Fruit fly (Drosophila melanogaster) whole organism, embryonic: ENCODE results near the gene CG17764.

Experiments used
- Atf3 ChIP-seq: fragments of 200-800 bp; sonication (Bioruptor generic); optimal IDR thresholded peaks from 3 replicates; lab custom pipeline; 2016; ENCODE audit warnings: missing biosample characterization, missing genetic modification characterization
- BtbVII ChIP-seq: fragments of 200-800 bp; sonication (Bioruptor generic); optimal IDR thresholded peaks from 3 replicates; lab custom pipeline; 2017; ENCODE audit warnings: missing biosample characterization, mild to moderate bottlenecking, missing genetic modification characterization
- CG10543 ChIP-seq: fragments of 200-800 bp; sonication (Bioruptor generic); optimal IDR thresholded peaks from 3 replicates; lab custom pipeline; 2017; ENCODE audit warnings: missing biosample characterization, mild to moderate bottlenecking, missing genetic modification characterization, moderate library complexity
- CG14441 ChIP-seq: fragments of 200-800 bp; sonication (Bioruptor generic); IDR thresholded peaks from 2 replicates; pipeline ENCODE4 v1.3.6; 2022; ENCODE audit warnings: missing biosample characterization, missing genetic modification characterization
- CG15601 ChIP-seq: fragments of 200-800 bp; sonication (Bioruptor generic); optimal IDR thresholded peaks from 3 replicates; lab custom pipeline; 2019; ENCODE audit warnings: missing biosample characterization, mild to moderate bottlenecking, missing genetic modification characterization, moderate library complexity
- CG17568 ChIP-seq: fragments of 200-800 bp; sonication (Bioruptor generic); optimal IDR thresholded peaks from 2 replicates; lab custom pipeline; 2018; ENCODE audit warnings: missing biosample characterization, mild to moderate bottlenecking, missing genetic modification characterization, moderate library complexity
- CG2712 ChIP-seq: fragments of 200-800 bp; optimal IDR thresholded peaks from 3 replicates; lab custom pipeline; 2019; ENCODE audit warnings: missing biosample characterization, mild to moderate bottlenecking, missing genetic modification characterization, moderate library complexity
- CG32772 ChIP-seq: fragments of 200-800 bp; sonication (Bioruptor generic); IDR thresholded peaks from 2 replicates; pipeline ENCODE4 v1.3.6; 2022; ENCODE audit warnings: missing biosample characterization, missing genetic modification characterization
- CG3847 ChIP-seq: fragments of 200-800 bp; sonication (Bioruptor generic); IDR thresholded peaks from 2 replicates; pipeline ENCODE4 v1.3.6; 2022; ENCODE audit warnings: missing biosample characterization, missing genetic modification characterization
- CG4424 ChIP-seq: fragments of 200-800 bp; sonication (Bioruptor generic); optimal IDR thresholded peaks from 3 replicates; lab custom pipeline; 2016; ENCODE audit warnings: missing biosample characterization, missing genetic modification characterization
- CG4617 ChIP-seq: fragments of 200-800 bp; sonication (Bioruptor generic); optimal IDR thresholded peaks from 3 replicates; lab custom pipeline; 2016; ENCODE audit warnings: missing biosample characterization, missing genetic modification characterization, borderline replicate concordance
- CG4707 ChIP-seq: fragments of 200-800 bp; sonication (Bioruptor generic); optimal IDR thresholded peaks from 2 replicates; lab custom pipeline; 2018; ENCODE audit warnings: missing biosample characterization, mild to moderate bottlenecking, missing genetic modification characterization, moderate library complexity
- CG5953 ChIP-seq: fragments of 200-800 bp; sonication (Bioruptor generic); IDR thresholded peaks from 2 replicates; pipeline ENCODE4 v1.3.6; 2022; ENCODE audit warnings: missing biosample characterization, missing genetic modification characterization
- CG6689 ChIP-seq: fragments of 200-800 bp; sonication (Bioruptor generic); IDR thresholded peaks from 2 replicates; pipeline ENCODE4 v1.3.6; 2022; ENCODE audit warnings: missing biosample characterization, missing genetic modification characterization
- CG6791 ChIP-seq: fragments of 200-800 bp; sonication (Bioruptor generic); IDR thresholded peaks from 3 replicates; pipeline ENCODE4 v1.3.6; 2022; ENCODE audit warnings: missing biosample characterization, missing genetic modification characterization; ENCODE audit not compliant: partially characterized antibody
- CG6813 ChIP-seq: fragments of 200-800 bp; sonication (Bioruptor generic); optimal IDR thresholded peaks from 2 replicates; lab custom pipeline; 2017; ENCODE audit warnings: missing biosample characterization, missing genetic modification characterization, mild to moderate bottlenecking, moderate library complexity, missing genetic modification reagents
- CG7556 ChIP-seq: fragments of 200-800 bp; sonication (Bioruptor generic); optimal IDR thresholded peaks from 2 replicates; lab custom pipeline; 2017; ENCODE audit warnings: missing biosample characterization, mild to moderate bottlenecking, missing genetic modification characterization
- CG8359 ChIP-seq: fragments of 200-800 bp; sonication (Bioruptor generic); optimal IDR thresholded peaks from 2 replicates; lab custom pipeline; 2017; ENCODE audit warnings: missing biosample characterization, mild to moderate bottlenecking, missing genetic modification characterization, borderline replicate concordance
- CG9797 ChIP-seq: fragments of 200-800 bp; sonication (Bioruptor generic); optimal IDR thresholded peaks from 3 replicates; lab custom pipeline; 2018; ENCODE audit warnings: missing biosample characterization, mild to moderate bottlenecking, missing genetic modification characterization
- Camta ChIP-seq: fragments of 200-800 bp; sonication (Bioruptor generic); optimal IDR thresholded peaks from 2 replicates; lab custom pipeline; 2016; ENCODE audit warnings: missing biosample characterization, missing genetic modification characterization
- Chrac-16 ChIP-seq: fragments of 200-800 bp; sonication (Bioruptor generic); optimal IDR thresholded peaks from 3 replicates; lab custom pipeline; 2016; ENCODE audit warnings: missing biosample characterization, missing genetic modification characterization
- D19A ChIP-seq: fragments of 200-800 bp; optimal IDR thresholded peaks from 3 replicates; lab custom pipeline; 2019; ENCODE audit warnings: missing biosample characterization, mild to moderate bottlenecking, missing genetic modification characterization, moderate library complexity
- Gsc ChIP-seq: fragments of 200-800 bp; sonication (Bioruptor generic); IDR thresholded peaks from 2 replicates; pipeline ENCODE4 v1.3.6; 2022; ENCODE audit warnings: missing biosample characterization, missing genetic modification characterization
- Kr ChIP-seq: fragments of 200-800 bp; sonication (Bioruptor generic); optimal IDR thresholded peaks from 2 replicates; lab custom pipeline; 2017; ENCODE audit warnings: missing biosample characterization, mild to moderate bottlenecking, missing genetic modification characterization
- Lhr ChIP-seq: fragments of 200-800 bp; sonication (Bioruptor generic); optimal IDR thresholded peaks from 3 replicates; lab custom pipeline; 2017; ENCODE audit warnings: mild to moderate bottlenecking, missing biosample characterization, missing genetic modification reagents, missing genetic modification characterization
- Mes4 ChIP-seq: fragments of 200-800 bp; sonication (Bioruptor generic); optimal IDR thresholded peaks from 2 replicates; lab custom pipeline; 2016; ENCODE audit warnings: missing biosample characterization, missing genetic modification characterization
- Opbp ChIP-seq: fragments of 200-800 bp; sonication (Bioruptor generic); IDR thresholded peaks from 3 replicates; pipeline ENCODE4 v1.3.6; 2022; ENCODE audit warnings: missing biosample characterization, missing genetic modification characterization; ENCODE audit not compliant: partially characterized antibody
- Rx ChIP-seq: fragments of 200-800 bp; sonication (Bioruptor generic); IDR thresholded peaks from 2 replicates; pipeline ENCODE4 v1.3.6; 2022; ENCODE audit warnings: missing biosample characterization, missing genetic modification characterization
- Sry-β ChIP-seq: fragments of 200-800 bp; sonication (Bioruptor generic); optimal IDR thresholded peaks from 2 replicates; lab custom pipeline; 2018; ENCODE audit warnings: missing biosample characterization, mild to moderate bottlenecking, missing genetic modification characterization, moderate library complexity
- Usf ChIP-seq: fragments of 200-800 bp; sonication (Bioruptor generic); optimal IDR thresholded peaks from 2 replicates; lab custom pipeline; 2017; ENCODE audit warnings: missing genotype, missing biosample characterization, missing genetic modification characterization
- bigmax ChIP-seq: fragments of 200-800 bp; sonication (Bioruptor generic); optimal IDR thresholded peaks from 2 replicates; lab custom pipeline; 2018; ENCODE audit warnings: missing biosample characterization, mild to moderate bottlenecking, missing genetic modification characterization
- cas ChIP-seq: fragments of 200-800 bp; sonication (Bioruptor generic); IDR thresholded peaks from 2 replicates; pipeline ENCODE4 v1.3.6; 2022; ENCODE audit warnings: missing biosample characterization, missing genetic modification characterization
- cato ChIP-seq: fragments of 200-800 bp; sonication (Bioruptor generic); optimal IDR thresholded peaks from 2 replicates; lab custom pipeline; 2016; ENCODE audit warnings: missing biosample characterization, missing genetic modification characterization, borderline replicate concordance
- chm ChIP-seq: fragments of 200-800 bp; sonication (Bioruptor generic); IDR thresholded peaks from 2 replicates; pipeline ENCODE4 v1.3.6; 2022; ENCODE audit warnings: missing biosample characterization, missing genetic modification characterization
- emc ChIP-seq: fragments of 200-800 bp; sonication (Bioruptor generic); optimal IDR thresholded peaks from 2 replicates; lab custom pipeline; 2016; ENCODE audit warnings: missing biosample characterization, missing genetic modification characterization
- esg ChIP-seq: fragments of 200-800 bp; sonication (Bioruptor generic); conservative IDR thresholded peaks from 2 replicates; pipeline ENCODE4 v1.3.6; 2022; ENCODE audit warnings: missing biosample characterization, missing genetic modification characterization
- hkb ChIP-seq, 2 experiments: fragments of 200-800 bp in 1 of 2; fragments of >200 bp in 1 of 2; sonication (Bioruptor generic) in 1 of 2; IDR thresholded peaks in 1 of 2; optimal IDR thresholded peaks in 1 of 2; 2 replicates each; pipeline versions ENCODE4 v1.3.6 to Lab custom; 2017 to 2022; ENCODE audit warnings: missing biosample characterization in 1 of 2, missing genetic modification characterization in 1 of 2
- kni ChIP-seq: fragments of 200-800 bp; sonication (Bioruptor generic); optimal IDR thresholded peaks from 3 replicates; lab custom pipeline; 2017; ENCODE audit warnings: mild to moderate bottlenecking, missing biosample characterization, missing genetic modification reagents, missing genetic modification characterization
- maf-S ChIP-seq: fragments of 200-800 bp; sonication (Bioruptor generic); optimal IDR thresholded peaks from 2 replicates; lab custom pipeline; 2016; ENCODE audit warnings: missing biosample characterization, missing genetic modification characterization
- onecut ChIP-seq: fragments of 200-800 bp; sonication (Bioruptor generic); IDR thresholded peaks from 2 replicates; pipeline ENCODE4 v1.3.6; 2022; ENCODE audit warnings: missing biosample characterization, missing genetic modification characterization
- peb ChIP-seq: fragments of 200-800 bp; sonication (Bioruptor generic); IDR thresholded peaks from 2 replicates; pipeline ENCODE4 v1.3.6; 2022; ENCODE audit warnings: missing biosample characterization, missing genetic modification characterization
- pnt ChIP-seq: fragments of 200-800 bp; sonication (Bioruptor generic); optimal IDR thresholded peaks from 3 replicates; lab custom pipeline; 2016; ENCODE audit warnings: missing biosample characterization, missing genetic modification characterization
- schlank ChIP-seq: fragments of 200-800 bp; sonication (Bioruptor generic); optimal IDR thresholded peaks from 2 replicates; lab custom pipeline; 2018; ENCODE audit warnings: missing biosample characterization, mild to moderate bottlenecking, missing genetic modification characterization
- sisA ChIP-seq: fragments of 200-800 bp; sonication (Bioruptor generic); IDR thresholded peaks from 2 replicates; pipeline ENCODE4 v1.3.6; 2022; ENCODE audit warnings: missing biosample characterization, missing genetic modification characterization
- slp2 ChIP-seq: fragments of 200-800 bp; sonication (Bioruptor generic); optimal IDR thresholded peaks from 2 replicates; lab custom pipeline; 2016; ENCODE audit warnings: missing biosample characterization, missing genetic modification characterization
- tna ChIP-seq: fragments of 200-800 bp; sonication (Bioruptor generic); IDR thresholded peaks from 2 replicates; pipeline ENCODE4 v1.3.6; 2022; ENCODE audit warnings: missing biosample characterization, missing genetic modification characterization; ENCODE audit not compliant: partially characterized antibody
- wdn ChIP-seq: fragments of 200-800 bp; sonication (Bioruptor generic); IDR thresholded peaks from 2 replicates; pipeline ENCODE4 v1.3.6; 2022; ENCODE audit warnings: missing biosample characterization, missing genetic modification characterization
- wek ChIP-seq: fragments of 200-800 bp; sonication (Bioruptor generic); optimal IDR thresholded peaks from 3 replicates; lab custom pipeline; 2018; ENCODE audit warnings: missing biosample characterization, mild to moderate bottlenecking, missing genetic modification characterization, moderate library complexity
- yki ChIP-seq: fragments of >200 bp; optimal IDR thresholded peaks from 3 replicates; lab custom pipeline; 2018
- z ChIP-seq: fragments of 200-800 bp; sonication (Bioruptor generic); IDR thresholded peaks from 3 replicates; pipeline ENCODE4 v1.3.6; 2022; ENCODE audit warnings: missing biosample characterization, missing genetic modification characterization

CG17764 gene

DNA sequence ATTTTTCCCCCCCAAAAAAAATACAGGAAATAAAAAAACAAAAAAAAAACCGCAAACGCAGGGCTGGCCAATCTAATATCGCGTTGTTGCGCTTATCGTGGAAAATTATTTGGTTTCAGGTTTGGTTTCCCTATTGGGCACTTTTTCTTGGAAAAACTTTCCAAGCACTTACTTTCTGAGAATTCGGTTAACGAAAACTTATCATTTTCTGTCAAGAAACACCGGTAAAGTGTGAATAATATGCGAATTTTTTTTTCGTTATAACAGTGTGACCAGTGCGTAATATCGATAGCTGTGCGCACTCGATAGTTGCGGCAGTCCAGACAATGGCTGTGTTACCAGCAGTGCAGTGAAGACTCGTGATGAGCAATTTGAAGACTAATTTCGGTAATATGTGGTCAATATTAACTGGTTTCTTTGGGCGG, 15.3 kb upstream of the CG17764 start, which contains the start of gene Rnp4F (continued):
- TF ChIP-seq CG2712 (tag; lab: Kevin White, UChicago) (peak; percentile 34), sisA (GFP tag; lab: Robert Waterston, UW) (peak; percentile 79), onecut (GFP tag; lab: Robert Waterston, UW) (0 out of 2 replicates have a peak, but pooled peaks have one; percentile 14), CG6791 (GFP tag; lab: Robert Waterston, UW) (peak; percentile 80), kni (no peak), CG5953 (GFP tag; lab: Robert Waterston, UW) (no peak), esg (GFP tag; lab: Robert Waterston, UW) (peak; percentile 63), Gsc (GFP tag; lab: Robert Waterston, UW) (no peak), pnt (peak; percentile 73), peb (GFP tag; lab: Robert Waterston, UW) (no peak), BtbVII (GFP tag; lab: Kevin White, UChicago) (no peak), Chrac-16 (GFP tag; lab: Kevin White, UChicago) (peak; percentile 59), CG15601 (tag; lab: Kevin White, UChicago) (no peak), D19A (no peak), CG7556 (GFP tag; lab: Kevin White, UChicago) (no peak), slp2 (GFP tag; lab: Kevin White, UChicago) (peak; percentile 44), tna (peak; percentile 51; the same call in 1 of the 2 replicates), CG9797 (peak; percentile 74), hkb (optimal IDR thresholded peaks at IDR 0.05; lab: Kevin White, UChicago) (no peak), hkb (GFP tag; IDR thresholded peaks at IDR 0.05; lab: Robert Waterston, UW) (peak; percentile 51), wek (GFP tag; lab: Kevin White, UChicago) (no peak), schlank (tag; lab: Kevin White, UChicago) (no peak), CG14441 (GFP tag; lab: Robert Waterston, UW) (peak; percentile 66), Mes4 (peak; percentile 41), CG4617 (peak; percentile 72), Kr (GFP tag; lab: Kevin White, UChicago) (no peak), CG3847 (GFP tag; lab: Robert Waterston, UW) (peak; percentile 83), CG6813 (peak; percentile 28), Usf (GFP tag; lab: Kevin White, UChicago) (peak; percentile 68), CG4707 (GFP tag; lab: Kevin White, UChicago) (no peak), wdn (GFP tag; lab: Robert Waterston, UW) (no peak; the same call in 1 of the 2 replicates), Lhr (GFP tag; lab: Kevin White, UChicago) (peak; percentile 65), Opbp (peak; percentile 88), emc (peak; percentile 67), maf-S (GFP tag; lab: Kevin White, UChicago) (peak; percentile 68), z (no peak), CG17568 (GFP tag; lab: Kevin White, UChicago) (no peak), CG6689 (GFP tag; lab: Robert Waterston, UW) (peak; percentile 64), cas (GFP tag; lab: Robert Waterston, UW) (peak; percentile 24; the same call in 1 of the 2 replicates), yki (lab: Kevin White, UChicago) (no peak), CG32772 (GFP tag; lab: Robert Waterston, UW) (peak; percentile 85), Sry-β (GFP tag; lab: Kevin White, UChicago) (peak; percentile 27), cato (GFP tag; lab: Kevin White, UChicago) (peak; percentile 53), Camta (peak; percentile 69), Atf3 (GFP tag; lab: Kevin White, UChicago) (peak; percentile 57), chm (GFP tag; lab: Robert Waterston, UW) (no peak), bigmax (GFP tag; lab: Kevin White, UChicago) (no peak), CG10543 (GFP tag; lab: Kevin White, UChicago) (peak; percentile 74), CG8359 (GFP tag; lab: Kevin White, UChicago) (no peak), Rx (GFP tag; lab: Robert Waterston, UW) (peak; percentile 56), CG4424 (peak; percentile 59)
